In the genomic region with DNA sequence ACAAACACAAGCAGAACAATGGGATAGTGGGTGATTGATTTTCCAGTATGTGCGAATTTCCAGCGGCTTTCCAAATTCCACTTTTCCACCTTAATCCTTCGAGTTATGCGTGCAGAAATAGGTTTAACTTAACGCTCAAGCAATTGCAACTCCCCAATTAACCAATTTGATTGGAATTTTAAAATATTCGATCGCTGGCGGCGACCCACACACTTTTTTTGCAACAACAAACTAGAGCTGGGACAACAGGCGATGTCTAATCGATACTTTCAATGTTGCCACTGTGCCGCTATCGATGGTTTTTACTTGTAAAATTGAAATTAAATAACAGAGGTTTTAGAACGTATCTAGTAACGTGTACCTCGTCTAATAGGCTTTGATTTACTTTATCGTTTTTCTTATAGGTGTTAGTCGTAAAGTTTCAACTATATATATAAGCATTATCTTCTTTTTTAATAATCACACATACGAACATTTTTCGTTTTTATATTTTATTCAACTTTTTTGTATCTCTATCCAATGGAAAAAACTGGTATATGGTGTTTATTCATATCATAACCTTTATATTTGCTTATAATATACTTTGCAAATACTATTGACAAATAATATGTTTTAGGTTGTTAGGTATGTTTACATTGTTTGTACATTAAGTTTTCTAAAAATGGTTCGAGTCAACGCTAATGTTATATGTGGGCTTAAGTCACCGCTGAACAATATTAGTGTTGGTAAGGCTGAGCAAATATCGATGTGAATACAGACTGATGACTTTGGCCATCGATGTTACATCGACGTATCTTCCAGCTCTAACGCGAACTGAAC, we compare ENCODE assay signal across 5 fruit fly cellular contexts.
TF ChIP-seq lines count a peak whose summit lies in the region.

A gene (minus strand): TSS at position 240 of the 819 bp plus-strand sequence.
A gene (plus strand): TSS at position 757 of the 819 bp plus-strand sequence.

- peak; percentile 58 to 59 for TF ChIP-seq CTCF in S2 (optimal IDR thresholded peaks at IDR 0.05; lab: Kevin White, UChicago)
- TF ChIP-seq CTCF in whole organism, embryonic (GFP tag; optimal IDR thresholded peaks at IDR 0.05; lab: Kevin White, UChicago) = peak; percentile 70

TF ChIP-seq in whole organism, adult, 20 proteins besides CTCF, POLR2A, EP300 and RAD21:
- no peak for TF ChIP-seq CG14711 (tag; optimal IDR thresholded peaks at IDR 0.05; lab: Kevin White, UChicago)
- peak; percentile 39 for TF ChIP-seq CG7101 (tag; optimal IDR thresholded peaks at IDR 0.05; lab: Kevin White, UChicago)
- no peak for TF ChIP-seq CG33017 (tag; optimal IDR thresholded peaks at IDR 0.05; lab: Kevin White, UChicago)
- TF ChIP-seq Mnt (GFP tag; optimal IDR thresholded peaks at IDR 0.05; lab: Kevin White, UChicago) = peak; percentile 13
- TF ChIP-seq CG11617 (GFP tag; optimal IDR thresholded peaks at IDR 0.05; lab: Kevin White, UChicago) = no peak
- peak; percentile 10 for TF ChIP-seq bab1 (GFP tag; optimal IDR thresholded peaks at IDR 0.05; lab: Kevin White, UChicago)
- TF ChIP-seq Hr96 (GFP tag; optimal IDR thresholded peaks at IDR 0.05; lab: Kevin White, UChicago) = peak; percentile 6
- no peak for TF ChIP-seq cic (GFP tag; optimal IDR thresholded peaks at IDR 0.05; lab: Kevin White, UChicago)
- TF ChIP-seq CG12768 (GFP tag; optimal IDR thresholded peaks at IDR 0.05; lab: Kevin White, UChicago) = no peak
- no peak for TF ChIP-seq tj (GFP tag; optimal IDR thresholded peaks at IDR 0.05; lab: Kevin White, UChicago)
- TF ChIP-seq ovo (GFP tag; optimal IDR thresholded peaks at IDR 0.05; lab: Kevin White, UChicago) = no peak
- TF ChIP-seq CG5204 (GFP tag; optimal IDR thresholded peaks at IDR 0.05; lab: Kevin White, UChicago) = no peak
- TF ChIP-seq Crg-1 (GFP tag; optimal IDR thresholded peaks at IDR 0.05; lab: Kevin White, UChicago) = no peak
- peak; percentile 61 for TF ChIP-seq CG1620 (GFP tag; optimal IDR thresholded peaks at IDR 0.05; lab: Kevin White, UChicago)
- peak; percentile 31 for TF ChIP-seq toe (GFP tag; optimal IDR thresholded peaks at IDR 0.05; lab: Kevin White, UChicago)
- peak; percentile 31 for TF ChIP-seq pad (GFP tag; optimal IDR thresholded peaks at IDR 0.05; lab: Kevin White, UChicago)
- TF ChIP-seq Clk (GFP tag; optimal IDR thresholded peaks at IDR 0.05; lab: Kevin White, UChicago) = no peak
- TF ChIP-seq kay (GFP tag; lab: Kevin White, UChicago; ENCODE audit: borderline replicate concordance) = no peak
- TF ChIP-seq cnc (optimal IDR thresholded peaks at IDR 0.05; lab: Kevin White, UChicago) = no peak
- TF ChIP-seq CG7045 (GFP tag; optimal IDR thresholded peaks at IDR 0.05; lab: Kevin White, UChicago) = no peak

TF ChIP-seq in whole organism, embryonic, 481 proteins besides CTCF, POLR2A, EP300 and RAD21 (continues in another document):
- TF ChIP-seq vnd (GFP tag; IDR thresholded peaks at IDR 0.05; lab: Robert Waterston, UW; ENCODE audit: partially characterized antibody) (peak; percentile 66), CG34376 (GFP tag; optimal IDR thresholded peaks at IDR 0.05; lab: Kevin White, UChicago) (no peak), sob (GFP tag; IDR thresholded peaks at IDR 0.05; lab: Robert Waterston, UW) (peak; percentile 68), caup (GFP tag; optimal IDR thresholded peaks at IDR 0.05; lab: Kevin White, UChicago; ENCODE audit: severe bottlenecking) (peak; percentile 16), mld (GFP tag; IDR thresholded peaks at IDR 0.05; lab: Robert Waterston, UW; ENCODE audit: partially characterized antibody) (peak; percentile 63; the same call in 2 of the 3 replicates), bcd (GFP tag; optimal IDR thresholded peaks at IDR 0.05; lab: Kevin White, UChicago) (no peak), nom (GFP tag; optimal IDR thresholded peaks at IDR 0.05; lab: Kevin White, UChicago) (peak; percentile 7), CG7839 (tag; optimal IDR thresholded peaks at IDR 0.05; lab: Kevin White, UChicago) (peak; percentile 44), HLH4C (GFP tag; IDR thresholded peaks at IDR 0.05; lab: Robert Waterston, UW; ENCODE audit: partially characterized antibody) (peak; percentile 61), inv (GFP tag; IDR thresholded peaks at IDR 0.05; lab: Robert Waterston, UW; ENCODE audit: partially characterized antibody) (peak; percentile 69), CG14860 (GFP tag; IDR thresholded peaks at IDR 0.05; lab: Robert Waterston, UW; ENCODE audit: partially characterized antibody) (peak; percentile 60), CG4617 (GFP tag; optimal IDR thresholded peaks at IDR 0.05; lab: Kevin White, UChicago; ENCODE audit: borderline replicate concordance) (peak; percentile 80), B-H2 (GFP tag; optimal IDR thresholded peaks at IDR 0.05; lab: Kevin White, UChicago) (peak; percentile 72), Max (GFP tag; optimal IDR thresholded peaks at IDR 0.05; lab: Kevin White, UChicago) (no peak), Sry-δ (GFP tag; optimal IDR thresholded peaks at IDR 0.05; lab: Kevin White, UChicago) (peak; percentile 93), Sox102F (GFP tag; optimal IDR thresholded peaks at IDR 0.05; lab: Kevin White, UChicago) (no peak), NfI (GFP tag; optimal IDR thresholded peaks at IDR 0.05; lab: Kevin White, UChicago) (peak; percentile 26), CG7786 (GFP tag; optimal IDR thresholded peaks at IDR 0.05; lab: Kevin White, UChicago) (peak; percentile 55)

TF ChIP-seq in whole organism, prepupa, 60 proteins besides CTCF, POLR2A, EP300 and RAD21 (continues in another document):
- TF ChIP-seq Eip93F (GFP tag; optimal IDR thresholded peaks at IDR 0.05; lab: Kevin White, UChicago) = no peak
- TF ChIP-seq spab (GFP tag; optimal IDR thresholded peaks at IDR 0.05; lab: Kevin White, UChicago) = no peak
- TF ChIP-seq CG6854 (GFP tag; optimal IDR thresholded peaks at IDR 0.05; lab: Kevin White, UChicago) = peak; percentile 34
- no peak for TF ChIP-seq Ets96B (tag; optimal IDR thresholded peaks at IDR 0.05; lab: Kevin White, UChicago)
- peak; percentile 75 for TF ChIP-seq fkh (GFP tag; optimal IDR thresholded peaks at IDR 0.05; lab: Kevin White, UChicago)
- peak; percentile 2 for TF ChIP-seq esn (GFP tag; optimal IDR thresholded peaks at IDR 0.05; lab: Kevin White, UChicago)
- no peak for TF ChIP-seq CG1621 (tag; optimal IDR thresholded peaks at IDR 0.05; lab: Kevin White, UChicago)
- TF ChIP-seq pdm3 (GFP tag; optimal IDR thresholded peaks at IDR 0.05; lab: Kevin White, UChicago) = no peak
- TF ChIP-seq CG15336 (GFP tag; IDR thresholded peaks at IDR 0.05; lab: Robert Waterston, UW) = no peak
- TF ChIP-seq fd85E (GFP tag; optimal IDR thresholded peaks at IDR 0.05; lab: Kevin White, UChicago) = no peak
- TF ChIP-seq Gug (GFP tag; IDR thresholded peaks at IDR 0.05; lab: Robert Waterston, UW) = no peak
- TF ChIP-seq dac (GFP tag; optimal IDR thresholded peaks at IDR 0.05; lab: Kevin White, UChicago) = no peak
- peak; percentile 4 for TF ChIP-seq Hr39 (GFP tag; optimal IDR thresholded peaks at IDR 0.05; lab: Kevin White, UChicago)
- no peak for TF ChIP-seq Eip75B (GFP tag; optimal IDR thresholded peaks at IDR 0.05; lab: Kevin White, UChicago)
- no peak for TF ChIP-seq Met (GFP tag; optimal IDR thresholded peaks at IDR 0.05; lab: Kevin White, UChicago)
- TF ChIP-seq Eip78C (GFP tag; lab: Kevin White, UChicago) = peak; percentile 64
- TF ChIP-seq CG34406 (GFP tag; optimal IDR thresholded peaks at IDR 0.05; lab: Kevin White, UChicago) = no peak
- TF ChIP-seq CG8119 (GFP tag; IDR thresholded peaks at IDR 0.05; lab: Robert Waterston, UW) = no peak
- no peak for TF ChIP-seq CG11762 (GFP tag; optimal IDR thresholded peaks at IDR 0.05; lab: Kevin White, UChicago; ENCODE audit: insufficient read depth)
- TF ChIP-seq Lpt (GFP tag; optimal IDR thresholded peaks at IDR 0.05; lab: Kevin White, UChicago) = no peak
- TF ChIP-seq topi (GFP tag; optimal IDR thresholded peaks at IDR 0.05; lab: Kevin White, UChicago) = no peak
- no peak for TF ChIP-seq achi (GFP tag; optimal IDR thresholded peaks at IDR 0.05; lab: Kevin White, UChicago)
- no peak for TF ChIP-seq eg (GFP tag; IDR thresholded peaks at IDR 0.05; lab: Robert Waterston, UW)
- TF ChIP-seq lz (GFP tag; optimal IDR thresholded peaks at IDR 0.05; lab: Kevin White, UChicago) = peak; percentile 3

TF ChIP-seq in whole organism, wandering third instar larva, 38 proteins besides CTCF, POLR2A, EP300 and RAD21 (continues in another document):
- TF ChIP-seq CrebA (GFP tag; optimal IDR thresholded peaks at IDR 0.05; lab: Kevin White, UChicago; ENCODE audit: borderline replicate concordance) = no peak
- no peak for TF ChIP-seq psq (GFP tag; optimal IDR thresholded peaks at IDR 0.05; lab: Kevin White, UChicago)
- no peak for TF ChIP-seq dmrt93B (GFP tag; optimal IDR thresholded peaks at IDR 0.05; lab: Kevin White, UChicago)
- no peak for TF ChIP-seq ey (GFP tag; optimal IDR thresholded peaks at IDR 0.05; lab: Kevin White, UChicago)
- TF ChIP-seq Hr83 (GFP tag; optimal IDR thresholded peaks at IDR 0.05; lab: Kevin White, UChicago; ENCODE audit: poor library complexity, severe bottlenecking) = peak; percentile 61
- TF ChIP-seq Vsx2 (GFP tag; optimal IDR thresholded peaks at IDR 0.05; lab: Kevin White, UChicago; ENCODE audit: partially characterized antibody) = no peak
- TF ChIP-seq foxo (GFP tag; optimal IDR thresholded peaks at IDR 0.05; lab: Kevin White, UChicago) = peak in 1 of 2 experiments; percentile 26
- TF ChIP-seq Hnf4 (GFP tag; optimal IDR thresholded peaks at IDR 0.05; lab: Kevin White, UChicago) = peak; percentile 65
- TF ChIP-seq br (GFP tag; optimal IDR thresholded peaks at IDR 0.05; lab: Kevin White, UChicago) = no peak
- TF ChIP-seq HLH106 (tag; optimal IDR thresholded peaks at IDR 0.05; lab: Kevin White, UChicago) = no peak
- no peak for TF ChIP-seq dl (GFP tag; optimal IDR thresholded peaks at IDR 0.05; lab: Kevin White, UChicago; ENCODE audit: insufficient read depth in 1 of 2, partially characterized antibody in 2 of 2)
- TF ChIP-seq Mio (GFP tag; optimal IDR thresholded peaks at IDR 0.05; lab: Kevin White, UChicago) = no peak
- TF ChIP-seq CG32264 (GFP tag; optimal IDR thresholded peaks at IDR 0.05; lab: Kevin White, UChicago) = no peak
- no peak for TF ChIP-seq lola (GFP tag; optimal IDR thresholded peaks at IDR 0.05; lab: Kevin White, UChicago)
- TF ChIP-seq tai (GFP tag; optimal IDR thresholded peaks at IDR 0.05; lab: Kevin White, UChicago) = no peak
- TF ChIP-seq Abd-B (GFP tag; optimal IDR thresholded peaks at IDR 0.05; lab: Kevin White, UChicago) = no peak
- no peak for TF ChIP-seq Dfd (GFP tag; optimal IDR thresholded peaks at IDR 0.05; lab: Kevin White, UChicago)
- peak; percentile 55 for TF ChIP-seq Jra (GFP tag; optimal IDR thresholded peaks at IDR 0.05; lab: Kevin White, UChicago)
- no peak for TF ChIP-seq OdsH (GFP tag; optimal IDR thresholded peaks at IDR 0.05; lab: Kevin White, UChicago)
- no peak for TF ChIP-seq sv (GFP tag; optimal IDR thresholded peaks at IDR 0.05; lab: Kevin White, UChicago)
- TF ChIP-seq h (GFP tag; optimal IDR thresholded peaks at IDR 0.05; lab: Kevin White, UChicago) = peak; percentile 26
- peak; percentile 11 for TF ChIP-seq dsf (GFP tag; optimal IDR thresholded peaks at IDR 0.05; lab: Kevin White, UChicago; ENCODE audit: borderline replicate concordance)
- no peak for TF ChIP-seq N (GFP tag; optimal IDR thresholded peaks at IDR 0.05; lab: Kevin White, UChicago)
- TF ChIP-seq CG9705 (GFP tag; optimal IDR thresholded peaks at IDR 0.05; lab: Kevin White, UChicago) = no peak
